Worm (Caenorhabditis elegans): ENCODE measurements around the gene daf-12.

- TF ChIP-seq pag-3 (tag; optimal IDR thresholded peaks at IDR 0.05; ENCODE audit: borderline replicate concordance) (no peak), unc-55 (GFP tag; optimal IDR thresholded peaks at IDR 0.05) (no peak), C08G9.2 (tag; optimal IDR thresholded peaks at IDR 0.05) (no peak), syd-9 (tag; optimal IDR thresholded peaks at IDR 0.05) (no peak), elt-4 (tag; optimal IDR thresholded peaks at IDR 0.05) (no peak)
Observed at ce11 chrX:10635608-10636007, at the start of gene daf-12.

Data from whole organism, late embryonic.